4 worm cellular contexts compared by ENCODE assay signal in the genomic region with DNA sequence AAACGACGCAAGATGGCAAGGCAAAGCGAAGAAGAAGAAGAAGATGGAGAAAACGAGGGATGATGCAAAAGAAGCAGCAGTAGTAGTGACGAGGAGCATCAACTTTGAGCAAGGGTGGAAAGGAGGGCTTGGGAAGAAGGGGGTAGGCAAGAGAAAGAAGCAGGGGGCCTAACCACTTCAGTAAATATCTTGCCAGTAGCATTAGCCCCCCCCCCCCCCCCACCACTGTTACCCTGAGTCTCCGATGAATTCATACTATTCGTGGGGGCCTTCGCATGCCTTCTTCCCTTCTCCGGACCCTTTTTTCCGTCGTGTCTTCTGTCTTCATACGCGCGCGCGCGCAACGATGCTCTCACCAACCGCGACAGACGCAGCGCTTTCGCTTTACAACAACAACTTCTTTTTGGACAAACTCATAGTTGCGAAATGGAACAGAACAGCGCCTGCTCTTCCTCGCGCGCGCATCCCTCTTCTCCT.
A peak's percentile ranks its signal among the peaks of the same experiment; 100 is the strongest.
TF ChIP-seq lines count a peak whose summit lies in the region.

No protein-coding gene starts in this region.

TF ChIP-seq in whole organism, L2 larva, 48 proteins besides CTCF, POLR2A, EP300 and RAD21 (continued from another document):
- peak; percentile 68 for TF ChIP-seq nhr-129 (tag; optimal IDR thresholded peaks at IDR 0.05; lab: Kevin White, UChicago)
TF ChIP-seq in whole organism, L2 larva: peak in this region for 4.

TF ChIP-seq in whole organism, L4 larva, 104 proteins besides CTCF, POLR2A, EP300 and RAD21 (continued from another document):
- TF ChIP-seq unc-130 (GFP tag; optimal IDR thresholded peaks at IDR 0.05; lab: Kevin White, UChicago) (no peak), set-16 (GFP tag; IDR thresholded peaks at IDR 0.05; lab: Robert Waterston, UW) (peak; percentile 93), arid-1 (GFP tag; conservative IDR thresholded peaks at IDR 0.05; lab: Robert Waterston, UW) (no peak), ZK337.2 (GFP tag; IDR thresholded peaks at IDR 0.05; lab: Robert Waterston, UW) (no peak), hmg-1.1 (GFP tag; IDR thresholded peaks at IDR 0.05; lab: Robert Waterston, UW) (peak; percentile 66), daf-19 (GFP tag; conservative IDR thresholded peaks at IDR 0.05; lab: Robert Waterston, UW) (no peak), pha-4 (GFP tag; IDR thresholded peaks at IDR 0.05; lab: Robert Waterston, UW) (no peak), pha-4 (tag; optimal IDR thresholded peaks at IDR 0.05; lab: Kevin White, UChicago) (no peak), lin-29 (GFP tag; IDR thresholded peaks at IDR 0.05; lab: Robert Waterston, UW) (no peak), aly-2 (tag; optimal IDR thresholded peaks at IDR 0.05; lab: Kevin White, UChicago) (no peak), hlh-11 (tag; optimal IDR thresholded peaks at IDR 0.05; lab: Kevin White, UChicago) (peak; percentile 31), unc-62 (GFP tag; optimal IDR thresholded peaks at IDR 0.05 in 1 of 2; lab: Kevin White, UChicago) (peak in 1 of 2 experiments; percentile 37), unc-62 (tag; optimal IDR thresholded peaks at IDR 0.05; lab: Kevin White, UChicago) (no peak), daf-16 (GFP tag; optimal IDR thresholded peaks at IDR 0.05; lab: Kevin White, UChicago) (no peak), daf-16 (tag; optimal IDR thresholded peaks at IDR 0.05; lab: Kevin White, UChicago) (no peak), hif-1 (tag; optimal IDR thresholded peaks at IDR 0.05; lab: Kevin White, UChicago) (no peak), nhr-41 (GFP tag; IDR thresholded peaks at IDR 0.05; lab: Robert Waterston, UW) (no peak), lin-15B (tag; optimal IDR thresholded peaks at IDR 0.05; lab: Kevin White, UChicago) (no peak), vab-7 (GFP tag; IDR thresholded peaks at IDR 0.05; lab: Robert Waterston, UW) (no peak), tag-97 (GFP tag; IDR thresholded peaks at IDR 0.05; lab: Robert Waterston, UW) (no peak), mdl-1 (tag; optimal IDR thresholded peaks at IDR 0.05; lab: Kevin White, UChicago) (peak in 1 of 2 experiments; percentile 35), T20F7.1 (GFP tag; optimal IDR thresholded peaks at IDR 0.05; lab: Kevin White, UChicago) (no peak), aha-1 (tag; lab: Kevin White, UChicago) (peak; percentile 93), F26F4.8 (GFP tag; conservative IDR thresholded peaks at IDR 0.05; lab: Robert Waterston, UW) (no peak), spr-1 (tag; optimal IDR thresholded peaks at IDR 0.05; lab: Kevin White, UChicago) (no peak), ceh-28 (tag; optimal IDR thresholded peaks at IDR 0.05; lab: Kevin White, UChicago) (no peak), dmd-9 (GFP tag; IDR thresholded peaks at IDR 0.05; lab: Robert Waterston, UW) (no peak), hlh-30 (tag; optimal IDR thresholded peaks at IDR 0.05; lab: Kevin White, UChicago; ENCODE audit: insufficient read depth) (peak; percentile 22), ceh-20 (GFP tag; IDR thresholded peaks at IDR 0.05; lab: Robert Waterston, UW) (0 out of 2 replicates have a peak, but pooled peaks have one; percentile 22)

TF ChIP-seq in whole organism, late embryonic, 69 proteins besides CTCF, POLR2A, EP300 and RAD21 (continued from another document):
- TF ChIP-seq ceh-14 (tag; optimal IDR thresholded peaks at IDR 0.05; lab: Kevin White, UChicago) (peak; percentile 32), eyg-1 (tag; optimal IDR thresholded peaks at IDR 0.05; lab: Kevin White, UChicago) (no peak), C08G9.2 (tag; optimal IDR thresholded peaks at IDR 0.05; lab: Kevin White, UChicago) (no peak), nhr-232 (tag; optimal IDR thresholded peaks at IDR 0.05; lab: Kevin White, UChicago) (no peak), pha-2 (tag; optimal IDR thresholded peaks at IDR 0.05; lab: Kevin White, UChicago) (no peak), ceh-34 (tag; optimal IDR thresholded peaks at IDR 0.05; lab: Kevin White, UChicago) (peak; percentile 7), pros-1 (tag; optimal IDR thresholded peaks at IDR 0.05; lab: Kevin White, UChicago) (no peak), pag-3 (tag; optimal IDR thresholded peaks at IDR 0.05; lab: Kevin White, UChicago; ENCODE audit: borderline replicate concordance) (no peak), ama-1 (optimal IDR thresholded peaks at IDR 0.05; lab: Kevin White, UChicago) (no peak), ceh-45 (GFP tag; IDR thresholded peaks at IDR 0.05; lab: Robert Waterston, UW) (no peak)

TF ChIP-seq in whole organism, mixed stage, embryonic, 35 proteins besides CTCF, POLR2A, EP300 and RAD21 (continued from another document):
- no peak for TF ChIP-seq snpc-4 (tag; optimal IDR thresholded peaks at IDR 0.05; lab: Kevin White, UChicago)
- TF ChIP-seq ztf-11 (tag; optimal IDR thresholded peaks at IDR 0.05; lab: Kevin White, UChicago) = no peak
- no peak for TF ChIP-seq nhr-12 (tag; optimal IDR thresholded peaks at IDR 0.05; lab: Kevin White, UChicago)
- peak; percentile 21 for TF ChIP-seq hlh-1 (tag; optimal IDR thresholded peaks at IDR 0.05; lab: Kevin White, UChicago)
- no peak for TF ChIP-seq blmp-1 (tag; optimal IDR thresholded peaks at IDR 0.05; lab: Kevin White, UChicago)
- no peak for TF ChIP-seq lsy-2 (tag; optimal IDR thresholded peaks at IDR 0.05; lab: Kevin White, UChicago)
- no peak for TF ChIP-seq mab-5 (tag; optimal IDR thresholded peaks at IDR 0.05; lab: Kevin White, UChicago)
